Worm (Caenorhabditis elegans): Measurements from ENCODE around the gene pgp-14.

DNA sequence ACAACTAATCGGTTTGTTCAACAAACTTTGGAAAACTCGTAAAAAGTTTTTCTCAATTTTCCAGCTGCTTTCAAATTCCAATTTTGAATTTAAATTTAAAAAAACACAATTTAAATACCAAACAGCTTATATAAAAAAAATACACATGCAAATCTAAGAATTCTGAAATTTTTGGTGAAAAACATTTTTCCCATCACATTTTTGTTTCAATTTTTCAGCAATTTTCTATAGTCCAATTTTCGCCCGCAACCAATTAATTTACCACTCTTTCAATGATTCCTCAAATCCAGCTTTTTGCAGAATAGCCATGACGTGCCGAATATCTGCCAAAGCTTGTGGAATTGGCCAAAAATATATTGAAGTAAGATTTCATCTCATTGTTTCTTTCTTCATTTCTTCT is 12.4 kb upstream of the pgp-14 start, which contains the start of gene cept-1:
- TF ChIP-seq snu-23 (GFP tag; optimal IDR thresholded peaks at IDR 0.05) (no peak), fkh-10 (GFP tag; optimal IDR thresholded peaks at IDR 0.05) (no peak), pax-3 (tag; optimal IDR thresholded peaks at IDR 0.05) (no peak), lsy-2 (tag; optimal IDR thresholded peaks at IDR 0.05) (no peak), snpc-4 (tag; optimal IDR thresholded peaks at IDR 0.05) (no peak), unc-86 (tag; optimal IDR thresholded peaks at IDR 0.05) (no peak), elt-3 (tag; optimal IDR thresholded peaks at IDR 0.05) (no peak)
